Worm (Caenorhabditis elegans) whole organism, L3 larva: ENCODE data around the gene rpb-6.

Source experiments
- R02D3.7 ChIP-seq: fragments of 150-350 bp; optimal IDR thresholded peaks from 2 replicates; lab custom pipeline; 2014; ENCODE audit warnings: missing biosample characterization, missing genetic modification characterization
- ZK546.5 ChIP-seq: sonication (generic microtip); optimal IDR thresholded peaks from 2 replicates; lab custom pipeline; 2017; ENCODE audit warnings: missing biosample characterization, missing genetic modification characterization
- aly-2 ChIP-seq: fragments of 150-350 bp; optimal IDR thresholded peaks from 2 replicates; lab custom pipeline; 2014; ENCODE audit warnings: missing biosample characterization, missing genetic modification characterization
- ceh-16 ChIP-seq: sonication (generic microtip); optimal IDR thresholded peaks from 2 replicates; lab custom pipeline; 2017; ENCODE audit warnings: missing biosample characterization, missing genetic modification characterization
- ceh-82 ChIP-seq: fragments of 150-350 bp; optimal IDR thresholded peaks from 2 replicates; lab custom pipeline; 2014; ENCODE audit warnings: missing biosample characterization, missing genetic modification characterization
- ceh-9 ChIP-seq: sonication (generic microtip); optimal IDR thresholded peaks from 2 replicates; lab custom pipeline; 2018; ENCODE audit warnings: missing biosample characterization, missing genetic modification characterization
- egl-27 ChIP-seq: sonication (generic microtip); optimal IDR thresholded peaks from 4 replicates; lab custom pipeline; 2017; ENCODE audit warnings: missing biosample characterization, missing genetic modification reagents, missing genetic modification characterization
- egl-5 ChIP-seq: fragments of 150-350 bp; optimal IDR thresholded peaks from 2 replicates; lab custom pipeline; 2017; ENCODE audit warnings: missing biosample characterization, missing genetic modification reagents, missing genetic modification characterization, inconsistent platforms
- elt-1 ChIP-seq: fragments of 150-350 bp; optimal IDR thresholded peaks from 2 replicates; lab custom pipeline; 2014; ENCODE audit warnings: missing biosample characterization, missing genetic modification characterization
- elt-2 ChIP-seq: sonication (generic microtip); optimal IDR thresholded peaks from 2 replicates; lab custom pipeline; 2016; ENCODE audit warnings: missing genetic modification reagents, mild to moderate bottlenecking, missing genetic modification characterization, missing compliant biosample characterization
- eor-1 ChIP-seq, 2 experiments: fragments of 150-350 bp; optimal IDR thresholded peaks; 2 replicates each; lab custom pipeline; 2014 to 2018; ENCODE audit warnings: missing biosample characterization in 2 of 2, missing genetic modification characterization in 2 of 2
- fkh-10 ChIP-seq: sonication (generic microtip); optimal IDR thresholded peaks from 2 replicates; lab custom pipeline; 2017; ENCODE audit warnings: missing biosample characterization, missing genetic modification reagents, missing genetic modification characterization
- fkh-2 ChIP-seq: fragments of 150-350 bp; optimal IDR thresholded peaks from 2 replicates; lab custom pipeline; 2014; ENCODE audit warnings: missing biosample characterization, missing genetic modification reagents, missing genetic modification characterization
- fos-1 ChIP-seq: fragments of 150-350 bp; optimal IDR thresholded peaks from 2 replicates; lab custom pipeline; 2014; ENCODE audit warnings: missing biosample characterization, missing genetic modification characterization
- hmg-11 ChIP-seq: sonication (generic microtip); optimal IDR thresholded peaks from 2 replicates; lab custom pipeline; 2016; ENCODE audit warnings: missing genetic modification characterization, missing compliant biosample characterization
- jun-1 ChIP-seq: fragments of 150-350 bp; optimal IDR thresholded peaks from 2 replicates; lab custom pipeline; 2014; ENCODE audit warnings: missing biosample characterization, missing genetic modification reagents, missing genetic modification characterization
- lin-15B ChIP-seq: fragments of 150-350 bp; optimal IDR thresholded peaks from 2 replicates; lab custom pipeline; 2014; ENCODE audit warnings: missing biosample characterization, missing genetic modification characterization
- lin-39 ChIP-seq: fragments of 150-350 bp; optimal IDR thresholded peaks from 2 replicates; lab custom pipeline; 2018; ENCODE audit warnings: missing biosample characterization, missing genetic modification reagents, missing genetic modification characterization
- lsy-12 ChIP-seq: sonication (generic microtip); optimal IDR thresholded peaks from 2 replicates; lab custom pipeline; 2016; ENCODE audit warnings: mild to moderate bottlenecking, missing genetic modification characterization, missing compliant biosample characterization
- mdl-1 ChIP-seq: fragments of 150-350 bp; optimal IDR thresholded peaks from 2 replicates; lab custom pipeline; 2014; ENCODE audit warnings: missing biosample characterization, missing genetic modification characterization
- mml-1 ChIP-seq: fragments of 150-350 bp; sonication (generic microtip); optimal IDR thresholded peaks from 3 replicates; lab custom pipeline; 2014; ENCODE audit warnings: missing biosample characterization, missing genetic modification characterization
- nfya-1 ChIP-seq: sonication (generic microtip); optimal IDR thresholded peaks from 2 replicates; lab custom pipeline; 2017; ENCODE audit warnings: missing genetic modification characterization, mild to moderate bottlenecking, missing compliant biosample characterization, antibody characterized with exemption, moderate library complexity; ENCODE audit not compliant: insufficient read depth
- nhr-23 ChIP-seq: fragments of 150-350 bp; optimal IDR thresholded peaks from 2 replicates; lab custom pipeline; 2014; ENCODE audit warnings: missing biosample characterization, missing genetic modification reagents, missing genetic modification characterization
- nhr-237 ChIP-seq: fragments of 150-350 bp; optimal IDR thresholded peaks from 2 replicates; lab custom pipeline; 2014; ENCODE audit warnings: missing biosample characterization, missing genetic modification characterization
- nhr-25 ChIP-seq: sonication (generic microtip); optimal IDR thresholded peaks from 2 replicates; lab custom pipeline; 2017; ENCODE audit warnings: missing biosample characterization, missing genetic modification characterization
- nhr-28 ChIP-seq: fragments of 150-350 bp; optimal IDR thresholded peaks from 2 replicates; lab custom pipeline; 2014; ENCODE audit warnings: missing biosample characterization, missing genetic modification characterization
- nhr-67 ChIP-seq: fragments of 150-350 bp; optimal IDR thresholded peaks from 2 replicates; lab custom pipeline; 2014; ENCODE audit warnings: missing biosample characterization, missing genetic modification characterization
- nhr-76 ChIP-seq: fragments of 150-350 bp; sonication (generic microtip); optimal IDR thresholded peaks from 5 replicates; lab custom pipeline; 2014; ENCODE audit warnings: missing biosample characterization, missing genetic modification characterization
- pqm-1 ChIP-seq: fragments of 150-350 bp; optimal IDR thresholded peaks from 2 replicates; lab custom pipeline; 2017; ENCODE audit warnings: missing biosample characterization, missing genetic modification characterization, inconsistent platforms
- sea-2 ChIP-seq: fragments of 150-350 bp; sonication (generic microtip); optimal IDR thresholded peaks from 4 replicates; lab custom pipeline; 2014; ENCODE audit warnings: missing biosample characterization, missing genetic modification reagents, missing genetic modification characterization
- skn-1 ChIP-seq: fragments of 150-350 bp; optimal IDR thresholded peaks from 2 replicates; lab custom pipeline; 2014; ENCODE audit warnings: missing biosample characterization, missing genetic modification characterization
- snpc-4 ChIP-seq: fragments of 150-350 bp; optimal IDR thresholded peaks from 2 replicates; lab custom pipeline; 2014; ENCODE audit warnings: missing biosample characterization, missing genetic modification characterization
- unc-39 ChIP-seq: sonication (generic microtip); optimal IDR thresholded peaks from 4 replicates; lab custom pipeline; 2017; ENCODE audit warnings: missing biosample characterization, missing genetic modification characterization
- unc-62 ChIP-seq: fragments of 150-350 bp; sonication (generic microtip); optimal IDR thresholded peaks from 4 replicates; lab custom pipeline; 2014; ENCODE audit warnings: missing biosample characterization, missing genetic modification reagents, missing genetic modification characterization
- ztf-11 ChIP-seq: fragments of 150-350 bp; optimal IDR thresholded peaks from 2 replicates; lab custom pipeline; 2014; ENCODE audit warnings: missing biosample characterization, missing genetic modification characterization
- ztf-4 ChIP-seq: fragments of 150-350 bp; optimal IDR thresholded peaks from 2 replicates; lab custom pipeline; 2014; ENCODE audit warnings: missing biosample characterization, missing genetic modification characterization

The rpb-6 gene

ce11 chrII:10574177-10574576, 5.0 kb upstream of the rpb-6 start:
- no peak for TF ChIP-seq fkh-10 (GFP tag; lab: Kevin White, UChicago)
- no peak for TF ChIP-seq ceh-9
- TF ChIP-seq sea-2 = no peak
- TF ChIP-seq mdl-1 (tag; lab: Kevin White, UChicago) = no peak
- TF ChIP-seq fkh-2 (tag; lab: Kevin White, UChicago) = no peak
- no peak for TF ChIP-seq hmg-11
- TF ChIP-seq egl-27 (tag; lab: Kevin White, UChicago) = no peak
- no peak for TF ChIP-seq elt-1
- no peak for TF ChIP-seq skn-1
- TF ChIP-seq R02D3.7 (tag; lab: Kevin White, UChicago) = no peak
- no peak for TF ChIP-seq unc-62
- TF ChIP-seq nhr-76 (tag; lab: Kevin White, UChicago) = no peak
- TF ChIP-seq pqm-1 (tag; lab: Kevin White, UChicago) = no peak

- TF ChIP-seq lin-15B = no peak
- no peak for TF ChIP-seq hmg-11
- no peak for TF ChIP-seq elt-2 (tag; lab: Kevin White, UChicago)
- TF ChIP-seq ceh-9 = no peak
- TF ChIP-seq R02D3.7 (tag; lab: Kevin White, UChicago) = no peak
- no peak for TF ChIP-seq ZK546.5 (tag; lab: Kevin White, UChicago)
- no peak for TF ChIP-seq nhr-67
- no peak for TF ChIP-seq ztf-4 (tag; lab: Kevin White, UChicago)
- TF ChIP-seq nhr-28 (tag; lab: Kevin White, UChicago) = no peak
- no peak for TF ChIP-seq ceh-82 (tag; lab: Kevin White, UChicago)
- no peak for TF ChIP-seq jun-1 (tag; lab: Kevin White, UChicago)
- TF ChIP-seq egl-5 = no peak
- no peak for TF ChIP-seq pqm-1 (tag; lab: Kevin White, UChicago)
- no peak for TF ChIP-seq lin-39
- no peak for TF ChIP-seq egl-27 (tag; lab: Kevin White, UChicago)
- TF ChIP-seq nhr-237 (tag; lab: Kevin White, UChicago) = no peak
- no peak for TF ChIP-seq fos-1 (tag; lab: Kevin White, UChicago)
- TF ChIP-seq, all 47 proteins: peak for 0
Observed at ce11 chrII:10579655-10580054, 475 bp downstream of the rpb-6 start, which contains the start of gene dohh-1. dohh-1 (plus strand) TSS chrII:10579955.

ce11 chrII:10580833-10581232, 1.7 kb downstream of the rpb-6 start, which contains the start of gene dap-3:
dap-3 (plus strand) TSS chrII:10581133.
- no peak for TF ChIP-seq fos-1 (tag; lab: Kevin White, UChicago)
- no peak for TF ChIP-seq pqm-1 (tag; lab: Kevin White, UChicago)
- no peak for TF ChIP-seq aly-2 (tag; lab: Kevin White, UChicago)
- TF ChIP-seq fkh-10 (GFP tag; lab: Kevin White, UChicago) = no peak
- TF ChIP-seq eor-1 (tag; optimal IDR thresholded peaks at IDR 0.05; lab: Kevin White, UChicago) = no peak
- no peak for TF ChIP-seq lin-39
- no peak for TF ChIP-seq lsy-12 (tag; lab: Kevin White, UChicago)
- TF ChIP-seq nhr-67 = no peak
- TF ChIP-seq snpc-4 (tag; lab: Kevin White, UChicago) = no peak

- TF ChIP-seq ZK546.5 (tag; lab: Kevin White, UChicago) (no peak), nhr-76 (tag; lab: Kevin White, UChicago) (no peak), nhr-25 (tag; lab: Kevin White, UChicago) (no peak), skn-1 (no peak), lin-39 (no peak), egl-27 (tag; lab: Kevin White, UChicago) (no peak), nfya-1 (tag; lab: Kevin White, UChicago) (no peak), nhr-67 (no peak), ceh-16 (no peak), nhr-23 (tag; lab: Kevin White, UChicago) (no peak), unc-62 (no peak), jun-1 (tag; lab: Kevin White, UChicago) (no peak), ztf-11 (tag; lab: Kevin White, UChicago) (no peak), mml-1 (tag; lab: Kevin White, UChicago) (no peak), eor-1 (tag; optimal IDR thresholded peaks at IDR 0.05; lab: Kevin White, UChicago) (no peak), mdl-1 (tag; lab: Kevin White, UChicago) (no peak), unc-39 (tag; lab: Kevin White, UChicago) (no peak), nhr-237 (tag; lab: Kevin White, UChicago) (no peak)
- TF ChIP-seq, all 47 proteins: peak for 0
Observed at ce11 chrII:10582318-10582717, 3.1 kb downstream of the rpb-6 start, which contains the start of gene mrps-22. mrps-22 (plus strand) TSS chrII:10582618.
